Fruit fly (Drosophila melanogaster): ENCODE results near the gene t-cup.
A peak's percentile ranks its signal among the peaks of the same experiment; 100 is the strongest.

t-cup gene

dm6 chr2L:12460767-12461739 lies 36.1 kb downstream of the t-cup start (continued):
- TF ChIP-seq MTF-1 (GFP tag; optimal IDR thresholded peaks at IDR 0.05; ENCODE audit: borderline replicate concordance) (peak; percentile 69), NK7.1 (GFP tag; optimal IDR thresholded peaks at IDR 0.05) (no peak), h (optimal IDR thresholded peaks at IDR 0.05) (no peak), ash1 (GFP tag; optimal IDR thresholded peaks at IDR 0.05) (peak; percentile 48), ems (GFP tag; optimal IDR thresholded peaks at IDR 0.05) (no peak), fd102C (GFP tag; optimal IDR thresholded peaks at IDR 0.05) (peak; percentile 72), CG10209 (GFP tag; optimal IDR thresholded peaks at IDR 0.05) (peak; percentile 63), CG11504 (tag; optimal IDR thresholded peaks at IDR 0.05) (peak; percentile 46), Spps (tag; optimal IDR thresholded peaks at IDR 0.05) (no peak), scrt (GFP tag; optimal IDR thresholded peaks at IDR 0.05) (peak; percentile 74), Side (GFP tag; optimal IDR thresholded peaks at IDR 0.05) (peak; percentile 55), Dip2 (GFP tag; IDR thresholded peaks at IDR 0.05) (no peak), NC2β (GFP tag; optimal IDR thresholded peaks at IDR 0.05) (peak; percentile 59), en (GFP tag; optimal IDR thresholded peaks at IDR 0.05) (no peak), odd (GFP tag; optimal IDR thresholded peaks at IDR 0.05) (peak; percentile 71), ro (GFP tag; IDR thresholded peaks at IDR 0.05) (no peak), pita (GFP tag; optimal IDR thresholded peaks at IDR 0.05) (no peak), Camta (GFP tag; optimal IDR thresholded peaks at IDR 0.05) (no peak), Fer2 (tag; optimal IDR thresholded peaks at IDR 0.05) (peak; percentile 51), cg (GFP tag; optimal IDR thresholded peaks at IDR 0.05) (peak; percentile 17), z (GFP tag; IDR thresholded peaks at IDR 0.05) (peak; percentile 96), CG7928 (GFP tag; optimal IDR thresholded peaks at IDR 0.05) (no peak), CG14860 (GFP tag; IDR thresholded peaks at IDR 0.05; ENCODE audit: partially characterized antibody) (no peak), CG18599 (GFP tag; optimal IDR thresholded peaks at IDR 0.05) (peak; percentile 87), bsh (GFP tag; optimal IDR thresholded peaks at IDR 0.05) (peak; percentile 25 to 42), CG10654 (GFP tag; optimal IDR thresholded peaks at IDR 0.05) (peak; percentile 2), CG17186 (GFP tag; optimal IDR thresholded peaks at IDR 0.05) (no peak), BEAF-32 (GFP tag; optimal IDR thresholded peaks at IDR 0.05) (no peak), NC2α (GFP tag; optimal IDR thresholded peaks at IDR 0.05) (no peak), gsb (GFP tag; IDR thresholded peaks at IDR 0.05) (no peak), CG2129 (GFP tag; IDR thresholded peaks at IDR 0.05; ENCODE audit: partially characterized antibody) (no peak), jing (GFP tag; optimal IDR thresholded peaks at IDR 0.05) (no peak), Atf-2 (GFP tag; optimal IDR thresholded peaks at IDR 0.05) (no peak), CG15479 (GFP tag; optimal IDR thresholded peaks at IDR 0.05) (peak; percentile 85), B-H2 (GFP tag; optimal IDR thresholded peaks at IDR 0.05) (peak; percentile 92), CG14441 (GFP tag; IDR thresholded peaks at IDR 0.05) (0 out of 2 replicates have a peak, but pooled peaks have one; percentile 17), repo (GFP tag; optimal IDR thresholded peaks at IDR 0.05) (no peak), sisA (GFP tag; IDR thresholded peaks at IDR 0.05) (no peak), nerfin-1 (tag; optimal IDR thresholded peaks at IDR 0.05) (peak; percentile 92), dysf (GFP tag; IDR thresholded peaks at IDR 0.05) (peak; percentile 29; the same call in 1 of the 3 replicates), crp (GFP tag; optimal IDR thresholded peaks at IDR 0.05) (peak in 1 of 2 experiments; percentile 7), CG7839 (tag; optimal IDR thresholded peaks at IDR 0.05) (no peak), chm (GFP tag; IDR thresholded peaks at IDR 0.05) (peak; percentile 71), CG15696 (tag; optimal IDR thresholded peaks at IDR 0.05) (peak; percentile 78), her (GFP tag; optimal IDR thresholded peaks at IDR 0.05) (peak; percentile 3), zen2 (GFP tag; IDR thresholded peaks at IDR 0.05; ENCODE audit: partially characterized antibody) (peak; percentile 60; the same call in 1 of the 3 replicates), exex (tag; optimal IDR thresholded peaks at IDR 0.05) (peak; percentile 51), CG31388 (GFP tag; optimal IDR thresholded peaks at IDR 0.05) (no peak)
